Worm (Caenorhabditis elegans) whole organism, L3 larva: Measurements from ENCODE around the gene mac-1.

Source experiments
- R02D3.7 ChIP-seq: fragments of 150-350 bp; optimal IDR thresholded peaks from 2 replicates; lab custom pipeline; 2014; ENCODE audit warnings: missing biosample characterization, missing genetic modification characterization
- aly-2 ChIP-seq: fragments of 150-350 bp; optimal IDR thresholded peaks from 2 replicates; lab custom pipeline; 2014; ENCODE audit warnings: missing biosample characterization, missing genetic modification characterization
- ceh-16 ChIP-seq: sonication (generic microtip); optimal IDR thresholded peaks from 2 replicates; lab custom pipeline; 2017; ENCODE audit warnings: missing biosample characterization, missing genetic modification characterization
- ceh-28 ChIP-seq: fragments of 150-350 bp; optimal IDR thresholded peaks from 2 replicates; lab custom pipeline; 2014; ENCODE audit warnings: missing biosample characterization, missing genetic modification reagents, missing genetic modification characterization
- ceh-9 ChIP-seq: sonication (generic microtip); optimal IDR thresholded peaks from 2 replicates; lab custom pipeline; 2018; ENCODE audit warnings: missing biosample characterization, missing genetic modification characterization
- daf-12 ChIP-seq: fragments of 150-350 bp; optimal IDR thresholded peaks from 2 replicates; lab custom pipeline; 2014; ENCODE audit warnings: missing biosample characterization, missing genetic modification reagents, missing genetic modification characterization
- egl-27 ChIP-seq: sonication (generic microtip); optimal IDR thresholded peaks from 4 replicates; lab custom pipeline; 2017; ENCODE audit warnings: missing biosample characterization, missing genetic modification reagents, missing genetic modification characterization
- egl-5 ChIP-seq: fragments of 150-350 bp; optimal IDR thresholded peaks from 2 replicates; lab custom pipeline; 2017; ENCODE audit warnings: missing biosample characterization, missing genetic modification reagents, missing genetic modification characterization, inconsistent platforms
- elt-1 ChIP-seq: fragments of 150-350 bp; optimal IDR thresholded peaks from 2 replicates; lab custom pipeline; 2014; ENCODE audit warnings: missing biosample characterization, missing genetic modification characterization
- eor-1 ChIP-seq, 2 experiments: fragments of 150-350 bp; optimal IDR thresholded peaks; 2 replicates each; lab custom pipeline; 2014 to 2018; ENCODE audit warnings: missing biosample characterization in 2 of 2, missing genetic modification characterization in 2 of 2
- fkh-10 ChIP-seq: sonication (generic microtip); optimal IDR thresholded peaks from 2 replicates; lab custom pipeline; 2017; ENCODE audit warnings: missing biosample characterization, missing genetic modification reagents, missing genetic modification characterization
- fkh-2 ChIP-seq: fragments of 150-350 bp; optimal IDR thresholded peaks from 2 replicates; lab custom pipeline; 2014; ENCODE audit warnings: missing biosample characterization, missing genetic modification reagents, missing genetic modification characterization
- hmg-11 ChIP-seq: sonication (generic microtip); optimal IDR thresholded peaks from 2 replicates; lab custom pipeline; 2016; ENCODE audit warnings: missing genetic modification characterization, missing compliant biosample characterization
- jun-1 ChIP-seq: fragments of 150-350 bp; optimal IDR thresholded peaks from 2 replicates; lab custom pipeline; 2014; ENCODE audit warnings: missing biosample characterization, missing genetic modification reagents, missing genetic modification characterization
- lin-15B ChIP-seq: fragments of 150-350 bp; optimal IDR thresholded peaks from 2 replicates; lab custom pipeline; 2014; ENCODE audit warnings: missing biosample characterization, missing genetic modification characterization
- lin-39 ChIP-seq: fragments of 150-350 bp; optimal IDR thresholded peaks from 2 replicates; lab custom pipeline; 2018; ENCODE audit warnings: missing biosample characterization, missing genetic modification reagents, missing genetic modification characterization
- lsy-12 ChIP-seq: sonication (generic microtip); optimal IDR thresholded peaks from 2 replicates; lab custom pipeline; 2016; ENCODE audit warnings: mild to moderate bottlenecking, missing genetic modification characterization, missing compliant biosample characterization
- mml-1 ChIP-seq: fragments of 150-350 bp; sonication (generic microtip); optimal IDR thresholded peaks from 3 replicates; lab custom pipeline; 2014; ENCODE audit warnings: missing biosample characterization, missing genetic modification characterization
- nfya-1 ChIP-seq: sonication (generic microtip); optimal IDR thresholded peaks from 2 replicates; lab custom pipeline; 2017; ENCODE audit warnings: missing genetic modification characterization, mild to moderate bottlenecking, missing compliant biosample characterization, antibody characterized with exemption, moderate library complexity; ENCODE audit not compliant: insufficient read depth
- nhr-11 ChIP-seq: fragments of 150-350 bp; optimal IDR thresholded peaks from 2 replicates; lab custom pipeline; 2014; ENCODE audit warnings: missing biosample characterization, missing genetic modification characterization
- nhr-12 ChIP-seq: fragments of 150-350 bp; optimal IDR thresholded peaks from 2 replicates; lab custom pipeline; 2014; ENCODE audit warnings: missing biosample characterization, missing genetic modification characterization
- nhr-23 ChIP-seq: fragments of 150-350 bp; optimal IDR thresholded peaks from 2 replicates; lab custom pipeline; 2014; ENCODE audit warnings: missing biosample characterization, missing genetic modification reagents, missing genetic modification characterization
- nhr-237 ChIP-seq: fragments of 150-350 bp; optimal IDR thresholded peaks from 2 replicates; lab custom pipeline; 2014; ENCODE audit warnings: missing biosample characterization, missing genetic modification characterization
- nhr-25 ChIP-seq: sonication (generic microtip); optimal IDR thresholded peaks from 2 replicates; lab custom pipeline; 2017; ENCODE audit warnings: missing biosample characterization, missing genetic modification characterization
- nhr-43 ChIP-seq: sonication (generic microtip); optimal IDR thresholded peaks from 2 replicates; lab custom pipeline; 2016; ENCODE audit warnings: mild to moderate bottlenecking, missing genetic modification characterization, missing compliant biosample characterization; ENCODE audit not compliant: poor library complexity, severe bottlenecking
- nhr-67 ChIP-seq: fragments of 150-350 bp; optimal IDR thresholded peaks from 2 replicates; lab custom pipeline; 2014; ENCODE audit warnings: missing biosample characterization, missing genetic modification characterization
- nhr-77 ChIP-seq: fragments of 150-350 bp; optimal IDR thresholded peaks from 2 replicates; lab custom pipeline; 2014; ENCODE audit warnings: missing biosample characterization, missing genetic modification characterization
- pha-4 ChIP-seq: fragments of 150-350 bp; optimal IDR thresholded peaks from 2 replicates; lab custom pipeline; 2014; ENCODE audit warnings: missing biosample characterization, missing genetic modification reagents, missing genetic modification characterization
- pqm-1 ChIP-seq: fragments of 150-350 bp; optimal IDR thresholded peaks from 2 replicates; lab custom pipeline; 2017; ENCODE audit warnings: missing biosample characterization, missing genetic modification characterization, inconsistent platforms
- sea-2 ChIP-seq: fragments of 150-350 bp; sonication (generic microtip); optimal IDR thresholded peaks from 4 replicates; lab custom pipeline; 2014; ENCODE audit warnings: missing biosample characterization, missing genetic modification reagents, missing genetic modification characterization
- skn-1 ChIP-seq: fragments of 150-350 bp; optimal IDR thresholded peaks from 2 replicates; lab custom pipeline; 2014; ENCODE audit warnings: missing biosample characterization, missing genetic modification characterization
- snpc-4 ChIP-seq: fragments of 150-350 bp; optimal IDR thresholded peaks from 2 replicates; lab custom pipeline; 2014; ENCODE audit warnings: missing biosample characterization, missing genetic modification characterization
- tbx-2 ChIP-seq: sonication (generic microtip); optimal IDR thresholded peaks from 2 replicates; lab custom pipeline; 2016; ENCODE audit warnings: mild to moderate bottlenecking, missing genetic modification characterization, missing compliant biosample characterization
- unc-39 ChIP-seq: sonication (generic microtip); optimal IDR thresholded peaks from 4 replicates; lab custom pipeline; 2017; ENCODE audit warnings: missing biosample characterization, missing genetic modification characterization
- zag-1 ChIP-seq: fragments of 150-350 bp; optimal IDR thresholded peaks from 2 replicates; lab custom pipeline; 2014; ENCODE audit warnings: missing biosample characterization, missing genetic modification characterization
- ztf-11 ChIP-seq: fragments of 150-350 bp; optimal IDR thresholded peaks from 2 replicates; lab custom pipeline; 2014; ENCODE audit warnings: missing biosample characterization, missing genetic modification characterization
- ztf-4 ChIP-seq: fragments of 150-350 bp; optimal IDR thresholded peaks from 2 replicates; lab custom pipeline; 2014; ENCODE audit warnings: missing biosample characterization, missing genetic modification characterization

Gene mac-1

DNA sequence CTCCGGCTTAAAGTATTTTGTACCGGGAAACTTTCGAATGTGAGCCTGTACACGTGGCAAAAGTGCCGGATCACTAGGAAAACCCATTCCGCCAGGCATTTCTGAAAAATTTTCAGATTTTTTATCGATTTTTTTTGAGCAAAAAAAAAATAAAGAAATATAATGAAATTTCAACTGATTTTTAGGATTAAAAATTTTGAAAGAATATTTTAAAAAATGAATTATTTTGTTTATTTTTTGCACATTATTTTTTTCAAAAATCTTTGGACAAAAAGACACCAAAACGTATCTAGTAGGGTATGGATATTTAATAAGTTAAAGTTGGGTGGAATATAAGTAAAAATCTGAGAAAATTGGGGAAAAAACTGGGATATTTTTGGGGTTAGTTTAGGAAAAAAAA is at the start of gene mac-1:
Gene mac-1, minus strand, starts transcription at position 101 of the 400 bp plus-strand sequence.
- TF ChIP-seq egl-27 (tag; lab: Kevin White, UChicago): no peak
- no peak for TF ChIP-seq jun-1 (tag; lab: Kevin White, UChicago)
- no peak for TF ChIP-seq ceh-28 (tag; lab: Kevin White, UChicago)
- TF ChIP-seq fkh-2 (tag; lab: Kevin White, UChicago): no peak
- no peak for TF ChIP-seq lsy-12
- TF ChIP-seq elt-1 (tag; lab: Kevin White, UChicago): no peak
- TF ChIP-seq sea-2 (GFP tag; lab: Kevin White, UChicago): no peak
- no peak for TF ChIP-seq nhr-77 (tag; lab: Kevin White, UChicago)
- TF ChIP-seq ceh-16 (tag; lab: Kevin White, UChicago): no peak
- TF ChIP-seq zag-1: no peak
- TF ChIP-seq nhr-67 (tag; lab: Kevin White, UChicago): no peak
- no peak for TF ChIP-seq nhr-25 (tag; lab: Kevin White, UChicago)
- TF ChIP-seq ztf-11 (tag; lab: Kevin White, UChicago): no peak
- no peak for TF ChIP-seq unc-39 (tag; lab: Kevin White, UChicago)
- TF ChIP-seq fkh-10 (GFP tag; lab: Kevin White, UChicago): no peak
- TF ChIP-seq pha-4 (tag; lab: Kevin White, UChicago): no peak
- no peak for TF ChIP-seq skn-1 (tag; lab: Kevin White, UChicago)
- TF ChIP-seq tbx-2: no peak
- TF ChIP-seq eor-1 (tag; optimal IDR thresholded peaks at IDR 0.05; lab: Kevin White, UChicago): no peak
- TF ChIP-seq R02D3.7 (tag; lab: Kevin White, UChicago): no peak

DNA sequence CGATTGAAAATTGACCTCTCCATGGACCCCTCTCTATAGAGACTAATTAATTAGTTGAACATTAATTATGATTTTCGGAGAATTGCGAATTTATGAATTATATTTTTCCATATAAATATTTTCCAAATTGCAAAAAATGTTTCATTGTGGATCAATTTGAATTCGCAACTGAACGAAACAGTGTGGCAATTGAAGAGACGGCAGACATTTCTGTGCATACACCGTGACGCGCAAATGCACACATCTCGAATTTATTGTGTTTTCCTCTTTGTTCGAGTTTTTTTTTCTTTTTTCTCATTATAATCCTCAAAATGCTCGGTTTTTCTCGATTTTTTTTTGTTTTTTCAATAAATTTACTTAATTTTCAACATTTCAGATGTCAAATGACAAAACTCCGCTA is 48.5 kb upstream of the mac-1 start, which contains the start of gene Y48C3A.20:
Gene Y48C3A.20, plus strand, starts transcription at position 377 of the 400 bp plus-strand sequence.
- TF ChIP-seq jun-1 (tag; lab: Kevin White, UChicago) (peak; percentile 13), eor-1 (tag; optimal IDR thresholded peaks at IDR 0.05; lab: Kevin White, UChicago) (peak in 1 of 2 experiments; percentile 40), hmg-11 (peak; percentile 74), fkh-10 (GFP tag; lab: Kevin White, UChicago) (no peak), lin-15B (tag; lab: Kevin White, UChicago) (peak; percentile 54), pqm-1 (tag; lab: Kevin White, UChicago) (peak; percentile 23), pha-4 (tag; lab: Kevin White, UChicago) (peak; percentile 87), ztf-4 (peak; percentile 15), nhr-12 (tag; lab: Kevin White, UChicago) (no peak), skn-1 (tag; lab: Kevin White, UChicago) (peak; percentile 36), egl-5 (tag; lab: Kevin White, UChicago) (peak; percentile 58), snpc-4 (peak; percentile 72), nfya-1 (tag; lab: Kevin White, UChicago) (peak; percentile 76), lin-39 (tag; lab: Kevin White, UChicago) (peak; percentile 54), elt-1 (tag; lab: Kevin White, UChicago) (no peak), nhr-23 (tag; lab: Kevin White, UChicago) (peak; percentile 62), daf-12 (tag; lab: Kevin White, UChicago) (no peak), ceh-28 (tag; lab: Kevin White, UChicago) (peak; percentile 60), ztf-11 (tag; lab: Kevin White, UChicago) (no peak), nhr-11 (tag; lab: Kevin White, UChicago) (no peak), egl-27 (tag; lab: Kevin White, UChicago) (no peak), nhr-25 (tag; lab: Kevin White, UChicago) (peak; percentile 5)
- TF ChIP-seq, all 47 proteins: peak for 15

DNA sequence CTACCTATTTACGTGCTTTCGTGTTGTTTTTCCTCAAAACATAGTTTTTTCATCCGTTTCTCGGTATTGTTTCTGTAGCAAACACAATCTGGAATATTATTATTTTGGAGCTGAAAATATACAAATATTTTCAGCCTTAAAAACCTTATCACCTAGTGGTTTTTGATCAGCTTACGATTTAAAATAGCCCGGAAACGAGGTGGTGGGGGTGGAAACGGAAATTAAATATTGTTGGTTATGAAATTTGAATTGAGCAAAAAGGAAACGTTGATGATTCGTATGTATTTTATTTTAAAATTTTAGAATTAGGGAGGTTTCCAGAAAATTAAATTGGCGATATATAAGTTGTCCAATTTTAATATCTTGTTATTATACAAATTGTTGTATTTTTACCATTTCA is 47.1 kb upstream of the mac-1 start:
- TF ChIP-seq mml-1 (tag; lab: Kevin White, UChicago): no peak
- TF ChIP-seq lin-15B (tag; lab: Kevin White, UChicago): no peak
- TF ChIP-seq ceh-9 (tag; lab: Kevin White, UChicago): no peak
- no peak for TF ChIP-seq nhr-12 (tag; lab: Kevin White, UChicago)
- TF ChIP-seq nhr-77 (tag; lab: Kevin White, UChicago): no peak
- no peak for TF ChIP-seq nhr-43 (tag; lab: Kevin White, UChicago)
- TF ChIP-seq jun-1 (tag; lab: Kevin White, UChicago): no peak
- TF ChIP-seq zag-1: no peak
- no peak for TF ChIP-seq unc-39 (tag; lab: Kevin White, UChicago)
- TF ChIP-seq aly-2: no peak
- TF ChIP-seq egl-27 (tag; lab: Kevin White, UChicago): no peak
- no peak for TF ChIP-seq ceh-28 (tag; lab: Kevin White, UChicago)
- no peak for TF ChIP-seq skn-1 (tag; lab: Kevin White, UChicago)
- no peak for TF ChIP-seq nhr-11 (tag; lab: Kevin White, UChicago)
- no peak for TF ChIP-seq nhr-67 (tag; lab: Kevin White, UChicago)
- no peak for TF ChIP-seq nhr-237 (tag; lab: Kevin White, UChicago)
- no peak for TF ChIP-seq eor-1 (tag; optimal IDR thresholded peaks at IDR 0.05; lab: Kevin White, UChicago)
- TF ChIP-seq ceh-16 (tag; lab: Kevin White, UChicago): no peak
- no peak for TF ChIP-seq elt-1 (tag; lab: Kevin White, UChicago)
- no peak for TF ChIP-seq egl-5 (tag; lab: Kevin White, UChicago)
- TF ChIP-seq, all 47 proteins: peak for 0
